Worm (Caenorhabditis elegans): ENCODE measurements around the gene twk-3.

The twk-3 gene

ce11 chrII:8212680-8213079 lies at the start of gene twk-3:
twk-3 (minus strand) TSS chrII:8212780.
- TF ChIP-seq tab-1 (GFP tag; IDR thresholded peaks at IDR 0.05) (no peak), ztf-23 (GFP tag; IDR thresholded peaks at IDR 0.05) (no peak), T22C8.4 (GFP tag; IDR thresholded peaks at IDR 0.05) (no peak), ref-1 (GFP tag; conservative IDR thresholded peaks at IDR 0.05) (no peak), klf-2 (GFP tag; conservative IDR thresholded peaks at IDR 0.05) (no peak), ztf-29 (GFP tag; IDR thresholded peaks at IDR 0.05) (no peak), flt-1 (GFP tag; IDR thresholded peaks at IDR 0.05) (no peak), cog-1 (tag; optimal IDR thresholded peaks at IDR 0.05) (no peak), med-1 (GFP tag; optimal IDR thresholded peaks at IDR 0.05; ENCODE audit: insufficient read depth) (no peak)

ce11 chrII:8259674-8260073 lies 47.1 kb upstream of the twk-3 start:
- TF ChIP-seq cog-1 (tag; optimal IDR thresholded peaks at IDR 0.05) (no peak), T22C8.4 (GFP tag; IDR thresholded peaks at IDR 0.05) (no peak), klf-2 (GFP tag; conservative IDR thresholded peaks at IDR 0.05) (no peak), tab-1 (GFP tag; IDR thresholded peaks at IDR 0.05) (no peak), ztf-23 (GFP tag; IDR thresholded peaks at IDR 0.05) (no peak), med-1 (GFP tag; optimal IDR thresholded peaks at IDR 0.05; ENCODE audit: insufficient read depth) (no peak), ztf-29 (GFP tag; IDR thresholded peaks at IDR 0.05) (no peak)

- no peak for TF ChIP-seq cog-1 (tag; optimal IDR thresholded peaks at IDR 0.05)
- no peak for TF ChIP-seq ref-1 (GFP tag; conservative IDR thresholded peaks at IDR 0.05)
- TF ChIP-seq tab-1 (GFP tag; IDR thresholded peaks at IDR 0.05) = no peak
- TF ChIP-seq ztf-23 (GFP tag; IDR thresholded peaks at IDR 0.05) = no peak
- TF ChIP-seq klf-2 (GFP tag; conservative IDR thresholded peaks at IDR 0.05) = no peak
- TF ChIP-seq T22C8.4 (GFP tag; IDR thresholded peaks at IDR 0.05) = no peak
- no peak for TF ChIP-seq med-1 (GFP tag; optimal IDR thresholded peaks at IDR 0.05; ENCODE audit: insufficient read depth)
- no peak for TF ChIP-seq flt-1 (GFP tag; IDR thresholded peaks at IDR 0.05)
- TF ChIP-seq ztf-29 (GFP tag; IDR thresholded peaks at IDR 0.05) = no peak
Observed at ce11 chrII:8259038-8259437, 46.5 kb upstream of the twk-3 start, which contains the start of gene F35C11.6. F35C11.6 (minus strand) TSS chrII:8259138.

- no peak for TF ChIP-seq T22C8.4 (GFP tag; IDR thresholded peaks at IDR 0.05)
- no peak for TF ChIP-seq ref-1 (GFP tag; conservative IDR thresholded peaks at IDR 0.05)
- TF ChIP-seq flt-1 (GFP tag; IDR thresholded peaks at IDR 0.05) = no peak
- TF ChIP-seq ztf-29 (GFP tag; IDR thresholded peaks at IDR 0.05) = no peak
- no peak for TF ChIP-seq tab-1 (GFP tag; IDR thresholded peaks at IDR 0.05)
- TF ChIP-seq ztf-23 (GFP tag; IDR thresholded peaks at IDR 0.05) = no peak
- TF ChIP-seq cog-1 (tag; optimal IDR thresholded peaks at IDR 0.05) = no peak
- no peak for TF ChIP-seq klf-2 (GFP tag; conservative IDR thresholded peaks at IDR 0.05)
- TF ChIP-seq med-1 (GFP tag; optimal IDR thresholded peaks at IDR 0.05; ENCODE audit: insufficient read depth) = no peak
Observed at ce11 chrII:8256013-8256412, 43.4 kb upstream of the twk-3 start, which contains the start of gene F35C11.7. F35C11.7 (plus strand) TSS chrII:8256313.

DNA sequence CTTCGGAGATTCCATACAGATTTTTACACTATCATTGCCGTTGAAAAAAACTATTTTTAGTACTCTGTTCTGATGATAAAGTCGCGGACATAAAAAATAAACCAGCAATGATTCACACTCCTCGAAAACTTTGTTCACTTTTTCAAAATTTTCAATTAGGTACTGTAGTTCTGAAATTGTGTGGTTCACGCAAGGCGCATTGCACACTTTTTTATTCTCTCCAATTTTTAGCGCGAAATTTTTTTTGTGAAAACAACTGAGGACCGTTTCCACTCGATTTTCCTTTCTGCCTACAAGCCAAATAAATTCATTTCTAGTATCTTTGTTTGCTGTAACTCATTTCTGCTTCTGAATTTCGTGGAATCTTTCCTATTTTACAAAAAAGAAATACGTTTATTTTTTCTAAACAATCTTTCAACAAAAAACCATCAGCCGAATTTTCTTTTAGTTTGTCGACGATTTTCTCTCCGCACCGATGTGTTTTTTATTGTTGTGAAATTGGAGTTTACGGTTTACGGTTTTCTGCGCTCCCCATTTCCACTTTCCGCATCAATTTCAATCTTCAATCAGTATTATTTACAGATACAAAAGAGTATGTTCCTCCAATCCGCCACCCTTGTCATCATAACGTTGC lies 40.7 kb upstream of the twk-3 start, which contains the start of gene F35C11.5:
Gene F35C11.5, plus strand, starts transcription at position 584 of the 634 bp plus-strand sequence.
- no peak for TF ChIP-seq flt-1 (GFP tag; IDR thresholded peaks at IDR 0.05)
- no peak for TF ChIP-seq cog-1 (tag; optimal IDR thresholded peaks at IDR 0.05)
- no peak for TF ChIP-seq tab-1 (GFP tag; IDR thresholded peaks at IDR 0.05)
- TF ChIP-seq T22C8.4 (GFP tag; IDR thresholded peaks at IDR 0.05) = no peak
- no peak for TF ChIP-seq ztf-23 (GFP tag; IDR thresholded peaks at IDR 0.05)
- no peak for TF ChIP-seq ztf-29 (GFP tag; IDR thresholded peaks at IDR 0.05)
- no peak for TF ChIP-seq klf-2 (GFP tag; conservative IDR thresholded peaks at IDR 0.05)
- no peak for TF ChIP-seq med-1 (GFP tag; optimal IDR thresholded peaks at IDR 0.05; ENCODE audit: insufficient read depth)
- TF ChIP-seq ref-1 (GFP tag; conservative IDR thresholded peaks at IDR 0.05) = no peak

DNA sequence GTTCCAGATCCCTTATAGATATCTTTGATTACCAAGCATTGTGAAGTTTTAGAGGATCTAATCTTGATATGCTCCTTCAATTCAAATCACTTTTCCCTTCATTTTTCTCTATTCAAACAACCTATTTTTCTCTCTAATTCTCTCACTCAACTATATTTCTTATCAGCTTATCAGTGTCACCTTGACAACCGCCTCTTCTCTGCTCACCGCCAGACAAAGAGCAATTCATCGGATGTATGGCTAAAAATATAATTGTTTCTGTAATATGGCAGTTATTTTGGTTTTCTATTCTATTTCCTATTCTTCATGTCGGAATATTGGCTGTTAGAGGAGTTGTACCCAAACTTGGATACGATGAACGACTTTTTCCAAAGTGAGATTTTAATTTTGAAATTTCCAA lies 37.1 kb upstream of the twk-3 start:
- TF ChIP-seq ref-1 (GFP tag; conservative IDR thresholded peaks at IDR 0.05) = no peak
- TF ChIP-seq ztf-23 (GFP tag; IDR thresholded peaks at IDR 0.05) = no peak
- no peak for TF ChIP-seq klf-2 (GFP tag; conservative IDR thresholded peaks at IDR 0.05)
- no peak for TF ChIP-seq flt-1 (GFP tag; IDR thresholded peaks at IDR 0.05)

DNA sequence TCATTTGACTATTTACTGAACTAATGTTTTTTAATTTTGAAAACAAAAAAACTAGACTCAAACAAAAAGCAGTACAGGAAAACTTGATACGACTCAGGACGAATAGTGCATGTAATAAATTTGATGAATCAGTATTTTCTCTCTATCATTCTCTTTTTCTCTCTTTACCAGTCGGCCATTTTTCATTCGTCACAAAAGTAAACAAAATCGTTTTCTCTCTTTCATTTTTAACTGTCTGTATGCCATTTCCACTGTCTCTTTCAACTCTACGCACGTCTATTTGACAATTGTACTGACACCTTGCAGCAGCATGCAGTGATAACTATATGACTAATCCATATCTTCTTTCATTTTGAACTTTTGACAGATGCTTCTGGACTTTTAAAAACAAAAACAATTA lies 36.2 kb upstream of the twk-3 start, which contains the start of the genes F35C11.2 and F35C11.4:
Gene F35C11.2, minus strand, starts transcription at position 90 of the 400 bp plus-strand sequence.
Gene F35C11.4, plus strand, starts transcription at position 260 of the 400 bp plus-strand sequence.
- TF ChIP-seq ref-1 (GFP tag; conservative IDR thresholded peaks at IDR 0.05) = no peak
- TF ChIP-seq ztf-23 (GFP tag; IDR thresholded peaks at IDR 0.05) = no peak
- TF ChIP-seq ztf-29 (GFP tag; IDR thresholded peaks at IDR 0.05) = no peak
- no peak for TF ChIP-seq med-1 (GFP tag; optimal IDR thresholded peaks at IDR 0.05; ENCODE audit: insufficient read depth)
- TF ChIP-seq tab-1 (GFP tag; IDR thresholded peaks at IDR 0.05) = no peak
- TF ChIP-seq cog-1 (tag; optimal IDR thresholded peaks at IDR 0.05) = no peak
- TF ChIP-seq T22C8.4 (GFP tag; IDR thresholded peaks at IDR 0.05) = no peak
- no peak for TF ChIP-seq klf-2 (GFP tag; conservative IDR thresholded peaks at IDR 0.05)
- no peak for TF ChIP-seq flt-1 (GFP tag; IDR thresholded peaks at IDR 0.05)

DNA sequence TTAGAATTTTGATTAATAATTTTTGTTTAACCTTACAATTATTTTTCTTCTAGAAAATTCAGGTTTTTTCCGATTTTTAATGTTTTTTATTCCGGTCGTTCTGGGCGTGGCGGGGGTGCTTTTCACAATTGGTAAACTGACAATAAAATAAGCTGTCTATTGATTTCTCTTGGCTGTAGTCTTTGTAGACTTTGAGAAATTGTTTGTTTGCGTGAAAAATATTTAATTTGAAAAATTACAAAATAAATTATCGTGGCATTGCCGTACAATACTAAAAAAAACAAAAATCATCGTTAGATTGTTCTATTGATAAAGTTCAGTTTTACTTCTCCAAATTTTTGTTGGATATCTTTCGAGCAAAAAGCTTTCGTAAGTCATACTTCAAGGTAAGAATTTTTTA lies 33.9 kb upstream of the twk-3 start, which contains the start of gene F35C11.3:
Gene F35C11.3, plus strand, starts transcription at position 301 of the 400 bp plus-strand sequence.
- no peak for TF ChIP-seq tab-1 (GFP tag; IDR thresholded peaks at IDR 0.05)
- no peak for TF ChIP-seq ref-1 (GFP tag; conservative IDR thresholded peaks at IDR 0.05)
- TF ChIP-seq med-1 (GFP tag; optimal IDR thresholded peaks at IDR 0.05; ENCODE audit: insufficient read depth) = no peak
- TF ChIP-seq cog-1 (tag; optimal IDR thresholded peaks at IDR 0.05) = no peak
- no peak for TF ChIP-seq ztf-29 (GFP tag; IDR thresholded peaks at IDR 0.05)

DNA sequence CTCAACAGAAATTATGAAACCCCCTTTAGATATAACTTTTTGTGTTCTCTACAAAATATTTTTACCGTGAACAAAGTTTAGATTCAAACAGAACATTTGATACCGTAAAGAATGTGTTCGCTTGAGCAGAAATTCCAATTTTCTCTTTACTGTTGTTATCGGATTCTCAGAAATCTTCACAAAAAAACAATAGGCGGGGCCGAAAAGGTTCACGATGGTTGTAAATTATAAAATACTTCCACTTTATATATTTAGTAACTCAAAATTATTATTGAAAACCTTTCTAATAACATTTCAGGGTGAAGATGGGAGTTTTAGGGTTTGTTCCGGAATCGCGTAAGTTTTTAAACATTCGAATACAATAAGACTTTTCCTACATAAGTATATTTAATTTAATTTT lies 25.6 kb upstream of the twk-3 start, which contains the start of gene nlp-5:
Gene nlp-5, plus strand, starts transcription at position 301 of the 400 bp plus-strand sequence.
- TF ChIP-seq ztf-29 (GFP tag; IDR thresholded peaks at IDR 0.05) (no peak), ztf-23 (GFP tag; IDR thresholded peaks at IDR 0.05) (no peak), ref-1 (GFP tag; conservative IDR thresholded peaks at IDR 0.05) (no peak), T22C8.4 (GFP tag; IDR thresholded peaks at IDR 0.05) (no peak), flt-1 (GFP tag; IDR thresholded peaks at IDR 0.05) (no peak), med-1 (GFP tag; optimal IDR thresholded peaks at IDR 0.05; ENCODE audit: insufficient read depth) (no peak), klf-2 (GFP tag; conservative IDR thresholded peaks at IDR 0.05) (no peak), cog-1 (tag; optimal IDR thresholded peaks at IDR 0.05) (no peak), tab-1 (GFP tag; IDR thresholded peaks at IDR 0.05) (no peak)

Measured in whole organism, midembryonic.